Worm (Caenorhabditis elegans) whole organism, L1 larva: ENCODE data around the gene pfd-4.

Source experiments
- C04F5.9 ChIP-seq: sonication (generic microtip); optimal IDR thresholded peaks from 2 replicates; lab custom pipeline; 2016; ENCODE audit warnings: missing genetic modification characterization, missing compliant biosample characterization
- C16A3.4 ChIP-seq: fragments of 150-350 bp; optimal IDR thresholded peaks from 2 replicates; lab custom pipeline; 2014; ENCODE audit warnings: missing biosample characterization, missing genetic modification characterization
- F16B12.6 ChIP-seq: fragments of 150-350 bp; optimal IDR thresholded peaks from 2 replicates; lab custom pipeline; 2014; ENCODE audit warnings: missing biosample characterization, missing genetic modification characterization
- aly-2 ChIP-seq: fragments of 150-350 bp; optimal IDR thresholded peaks from 2 replicates; lab custom pipeline; 2014; ENCODE audit warnings: missing biosample characterization, missing genetic modification characterization
- ceh-63 ChIP-seq: fragments of 200-800 bp; sonication (Bioruptor generic); optimal IDR thresholded peaks from 2 replicates; lab custom pipeline; 2018; ENCODE audit warnings: mild to moderate bottlenecking, missing genetic modification characterization, missing compliant biosample characterization
- ceh-8 ChIP-seq: fragments of 200-800 bp; sonication (Bioruptor generic); optimal IDR thresholded peaks from 2 replicates; lab custom pipeline; 2018; ENCODE audit warnings: mild to moderate bottlenecking, missing genetic modification characterization, moderate library complexity, missing compliant biosample characterization
- ceh-90 ChIP-seq: sonication (generic microtip); optimal IDR thresholded peaks from 2 replicates; lab custom pipeline; 2016; ENCODE audit warnings: missing genetic modification characterization, missing compliant biosample characterization
- dpl-1 ChIP-seq, 3 experiments: fragments of 150-350 bp in 2 of 3; sonication (generic microtip) in 1 of 3; optimal IDR thresholded peaks; 2 replicates each; lab custom pipeline; 2014 to 2017; ENCODE audit warnings: missing biosample characterization in 3 of 3, missing genetic modification characterization in 3 of 3, missing genetic modification reagents in 3 of 3
- dsc-1 ChIP-seq: sonication (generic microtip); optimal IDR thresholded peaks from 2 replicates; lab custom pipeline; 2016; ENCODE audit warnings: mild to moderate bottlenecking, missing genetic modification characterization, missing compliant biosample characterization
- efl-1 ChIP-seq, 4 experiments: fragments of 150-350 bp; optimal IDR thresholded peaks in 3 of 4; peaks in 1 of 4; 1 replicate in 1 of 4; 2 replicates in 3 of 4; lab custom pipeline; 2014; ENCODE audit warnings: missing biosample characterization in 2 of 4, missing genetic modification characterization in 2 of 4, missing genetic modification reagents in 2 of 4
- efl-3 ChIP-seq: fragments of 200-800 bp; sonication (Bioruptor generic); optimal IDR thresholded peaks from 2 replicates; lab custom pipeline; 2018; ENCODE audit warnings: mild to moderate bottlenecking, missing genetic modification characterization, missing compliant biosample characterization
- elt-2 ChIP-seq: sonication (generic microtip); optimal IDR thresholded peaks from 2 replicates; lab custom pipeline; 2016; ENCODE audit warnings: missing genetic modification characterization, mild to moderate bottlenecking, inconsistent platforms, missing compliant biosample characterization, missing genetic modification reagents
- fkh-4 ChIP-seq: sonication (generic microtip); optimal IDR thresholded peaks from 2 replicates; lab custom pipeline; 2016; ENCODE audit warnings: missing compliant biosample characterization, missing genetic modification characterization, borderline replicate concordance
- grh-1 ChIP-seq: fragments of 200-800 bp; sonication (Bioruptor generic); IDR thresholded peaks from 2 replicates; pipeline ENCODE4 v1.3.6; 2022; ENCODE audit warnings: missing genetic modification reagents, missing genetic modification characterization, missing compliant biosample characterization
- hlh-4 ChIP-seq: sonication (generic microtip); optimal IDR thresholded peaks from 2 replicates; lab custom pipeline; 2016; ENCODE audit warnings: mild to moderate bottlenecking, missing genetic modification characterization, missing compliant biosample characterization
- lin-14 ChIP-seq: fragments of 200-800 bp; sonication (Bioruptor generic); optimal IDR thresholded peaks from 2 replicates; lab custom pipeline; 2018; ENCODE audit warnings: mild to moderate bottlenecking, missing genetic modification characterization, moderate library complexity, missing compliant biosample characterization
- lin-15B ChIP-seq: fragments of 150-350 bp; sonication (generic microtip); optimal IDR thresholded peaks from 3 replicates; lab custom pipeline; 2014; ENCODE audit warnings: missing biosample characterization, missing genetic modification characterization
- lin-35 ChIP-seq, 2 experiments: fragments of 150-350 bp; optimal IDR thresholded peaks; 2 replicates each; lab custom pipeline; 2014; ENCODE audit warnings: missing biosample characterization in 2 of 2, missing genetic modification characterization in 2 of 2, missing genetic modification reagents in 2 of 2
- mab-9 ChIP-seq: fragments of 200-800 bp; sonication (Bioruptor generic); IDR thresholded peaks from 2 replicates; pipeline ENCODE4 v1.3.6; 2022; ENCODE audit warnings: missing genetic modification reagents, missing genetic modification characterization, missing compliant biosample characterization
- mep-1 ChIP-seq: fragments of 150-350 bp; optimal IDR thresholded peaks from 2 replicates; lab custom pipeline; 2014; ENCODE audit warnings: missing biosample characterization, missing genetic modification characterization
- nhr-11 ChIP-seq: fragments of 150-350 bp; optimal IDR thresholded peaks from 2 replicates; lab custom pipeline; 2014; ENCODE audit warnings: missing biosample characterization, missing genetic modification characterization
- nhr-12 ChIP-seq: sonication (generic microtip); optimal IDR thresholded peaks from 2 replicates; lab custom pipeline; 2017; ENCODE audit warnings: missing biosample characterization, missing genetic modification characterization
- nhr-20 ChIP-seq: sonication (generic microtip); optimal IDR thresholded peaks from 2 replicates; lab custom pipeline; 2016; ENCODE audit warnings: mild to moderate bottlenecking, missing genetic modification characterization, missing compliant biosample characterization
- nhr-76 ChIP-seq: sonication (generic microtip); optimal IDR thresholded peaks from 2 replicates; lab custom pipeline; 2017; ENCODE audit warnings: missing biosample characterization, missing genetic modification characterization
- nhr-77 ChIP-seq: fragments of 150-350 bp; optimal IDR thresholded peaks from 2 replicates; lab custom pipeline; 2014; ENCODE audit warnings: missing biosample characterization, missing genetic modification characterization
- nhr-84 ChIP-seq: sonication (generic microtip); optimal IDR thresholded peaks from 2 replicates; lab custom pipeline; 2017; ENCODE audit warnings: missing biosample characterization, missing genetic modification characterization
- pqm-1 ChIP-seq: sonication (generic microtip); optimal IDR thresholded peaks from 3 replicates; lab custom pipeline; 2017; ENCODE audit warnings: missing biosample characterization, missing genetic modification characterization
- skn-1 ChIP-seq: fragments of 150-350 bp; optimal IDR thresholded peaks from 2 replicates; lab custom pipeline; 2014; ENCODE audit warnings: missing biosample characterization, missing genetic modification characterization
- snpc-4 ChIP-seq: fragments of 150-350 bp; optimal IDR thresholded peaks from 2 replicates; lab custom pipeline; 2014; ENCODE audit warnings: missing biosample characterization, missing genetic modification characterization
- unc-130 ChIP-seq: fragments of 150-350 bp; optimal IDR thresholded peaks from 2 replicates; lab custom pipeline; 2017; ENCODE audit warnings: missing biosample characterization, missing genetic modification characterization, inconsistent platforms
- unc-98 ChIP-seq: fragments of 200-800 bp; sonication (Bioruptor generic); IDR thresholded peaks from 2 replicates; pipeline ENCODE4 v1.3.6; 2022; ENCODE audit warnings: missing genetic modification characterization, missing compliant biosample characterization
- vab-15 ChIP-seq: sonication (generic microtip); optimal IDR thresholded peaks from 2 replicates; lab custom pipeline; 2017; ENCODE audit warnings: missing genotype, mild to moderate bottlenecking, missing genetic modification characterization, missing compliant biosample characterization
- zag-1 ChIP-seq: fragments of 150-350 bp; optimal IDR thresholded peaks from 2 replicates; lab custom pipeline; 2014; ENCODE audit warnings: missing biosample characterization, missing genetic modification characterization

pfd-4 gene

DNA sequence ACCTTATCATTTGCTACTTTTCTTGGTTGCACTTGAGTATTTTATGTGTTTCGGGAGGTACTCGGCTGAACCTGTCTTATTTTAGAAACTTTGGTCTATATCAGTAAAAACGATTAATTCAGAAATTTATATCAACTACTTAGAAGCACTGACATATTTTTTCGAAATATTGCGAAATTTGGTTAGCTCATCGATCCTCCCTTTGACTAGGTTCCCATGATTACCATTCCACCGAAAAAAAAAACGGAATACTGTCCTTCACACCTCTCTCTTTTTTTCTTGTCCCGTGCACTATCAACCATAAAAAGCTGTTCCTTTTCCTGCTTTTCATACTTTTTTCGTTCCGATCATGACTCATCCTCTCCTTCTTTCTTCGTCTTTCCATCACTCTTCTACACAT, 29.8 kb upstream of the pfd-4 start:
- TF ChIP-seq ceh-63 (GFP tag; lab: Kevin White, UChicago), result no peak
- no peak for TF ChIP-seq lin-35 (GFP tag; optimal IDR thresholded peaks at IDR 0.05; lab: Kevin White, UChicago)
- TF ChIP-seq nhr-12 (tag; lab: Kevin White, UChicago), result no peak
- no peak for TF ChIP-seq fkh-4 (tag; lab: Kevin White, UChicago)
- TF ChIP-seq unc-98 (GFP tag; lab: Robert Waterston, UW), result no peak
- no peak for TF ChIP-seq dpl-1 (GFP tag; optimal IDR thresholded peaks at IDR 0.05; lab: Kevin White, UChicago)
- TF ChIP-seq skn-1 (tag; lab: Kevin White, UChicago), result no peak
- no peak for TF ChIP-seq pqm-1 (tag; lab: Kevin White, UChicago)
- TF ChIP-seq ceh-90 (tag; lab: Kevin White, UChicago), result no peak
- no peak for TF ChIP-seq elt-2 (tag; lab: Kevin White, UChicago)
- no peak for TF ChIP-seq dsc-1
- no peak for TF ChIP-seq snpc-4 (tag; lab: Kevin White, UChicago)
- TF ChIP-seq grh-1, result no peak
- TF ChIP-seq C16A3.4 (tag; lab: Kevin White, UChicago), result no peak
- TF ChIP-seq efl-3 (GFP tag; lab: Kevin White, UChicago), result no peak
- no peak for TF ChIP-seq unc-130 (tag; lab: Kevin White, UChicago)
- TF ChIP-seq vab-15 (tag; lab: Kevin White, UChicago), result no peak
- TF ChIP-seq, all 84 proteins: peak for 0

DNA sequence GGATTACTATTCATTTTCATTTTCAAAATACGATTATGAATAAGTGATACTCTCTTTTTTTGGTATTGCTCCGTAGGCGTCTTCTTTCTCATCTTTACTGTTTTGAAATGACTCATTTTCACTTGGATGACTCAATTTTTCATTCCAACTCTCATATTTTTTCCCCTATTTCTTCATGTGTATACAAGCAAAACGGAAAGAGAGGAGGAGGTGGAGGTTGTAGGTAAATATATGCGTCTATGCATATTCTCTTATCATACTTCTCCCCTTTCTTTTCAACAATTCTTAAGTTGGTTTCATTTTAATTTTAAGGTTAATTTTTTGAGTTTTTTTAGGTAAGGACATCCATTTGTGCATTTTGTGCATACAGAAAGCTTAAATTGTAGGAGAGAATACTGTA, 28.9 kb upstream of the pfd-4 start:
- TF ChIP-seq elt-2 (tag; lab: Kevin White, UChicago), result peak; percentile 3
- TF ChIP-seq mep-1 (tag; lab: Kevin White, UChicago), result no peak
- no peak for TF ChIP-seq efl-1 (optimal IDR thresholded peaks at IDR 0.05; lab: Kevin White, UChicago)
- peak in 1 of 2 experiments; percentile 55 for TF ChIP-seq efl-1 (GFP tag; optimal IDR thresholded peaks at IDR 0.05 in 1 of 2; lab: Kevin White, UChicago)
- TF ChIP-seq mab-9 (GFP tag; lab: Robert Waterston, UW), result no peak

ce11 chrIV:11287511-11287910, 27.5 kb upstream of the pfd-4 start, which contains the start of gene F54D1.6:
TSS of gene F54D1.6 (plus strand) at chrIV:11287811.
- TF ChIP-seq nhr-76 (no peak), efl-1 (optimal IDR thresholded peaks at IDR 0.05; lab: Kevin White, UChicago) (no peak), efl-1 (GFP tag; optimal IDR thresholded peaks at IDR 0.05 in 1 of 2; lab: Kevin White, UChicago) (peak in 1 of 2 experiments; percentile 58)

DNA sequence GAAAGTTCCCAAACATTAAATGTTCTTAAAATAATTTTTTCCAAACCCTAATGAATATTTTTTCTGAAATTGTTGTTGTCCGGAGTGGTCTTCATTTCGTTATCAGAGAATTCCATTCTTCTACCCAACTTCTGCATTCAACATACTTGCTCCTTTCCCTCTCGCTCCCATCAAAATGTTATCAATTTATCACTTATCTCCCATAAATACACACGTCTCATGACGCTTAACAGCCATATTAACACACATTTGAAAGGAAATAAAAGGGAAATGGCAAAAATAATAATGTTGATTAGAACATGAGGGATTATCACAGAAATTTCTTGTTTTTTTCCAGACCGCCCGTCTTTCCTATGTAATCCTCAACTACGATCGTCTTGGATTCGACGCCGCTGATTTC, 26.0 kb upstream of the pfd-4 start:
- TF ChIP-seq lin-35 (GFP tag; optimal IDR thresholded peaks at IDR 0.05; lab: Kevin White, UChicago) (peak in 1 of 2 experiments; percentile 46), aly-2 (tag; lab: Kevin White, UChicago) (no peak), lin-15B (no peak), pqm-1 (tag; lab: Kevin White, UChicago) (peak; percentile 83), lin-14 (GFP tag; lab: Kevin White, UChicago) (peak; percentile 6), elt-2 (tag; lab: Kevin White, UChicago) (peak; percentile 91)

DNA sequence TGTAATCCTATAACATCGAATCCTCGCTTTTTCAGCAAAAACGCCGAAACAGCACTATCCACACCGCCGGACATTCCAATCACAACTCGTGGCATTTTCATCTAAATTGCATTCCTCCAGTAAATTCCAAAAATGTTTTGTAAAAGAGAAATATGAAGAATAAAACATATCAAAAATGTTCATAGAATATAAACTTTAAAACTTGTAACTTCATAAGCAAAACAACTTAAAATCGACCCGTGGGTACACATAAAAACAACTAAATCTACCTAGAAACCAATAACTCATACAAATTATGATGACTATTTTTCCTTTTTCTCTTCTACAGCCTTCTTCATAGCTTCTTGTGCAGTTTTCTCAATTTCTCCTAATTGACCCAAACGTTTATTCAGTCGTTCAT, 18.2 kb upstream of the pfd-4 start, which contains the start of gene mttu-1:
Gene mttu-1, minus strand, starts transcription at position 101 of the 400 bp plus-strand sequence.
- TF ChIP-seq C04F5.9 (no peak), F16B12.6 (no peak), nhr-11 (tag; lab: Kevin White, UChicago) (no peak), dpl-1 (GFP tag; optimal IDR thresholded peaks at IDR 0.05; lab: Kevin White, UChicago) (no peak), ceh-8 (GFP tag; lab: Kevin White, UChicago) (no peak), nhr-20 (tag; lab: Kevin White, UChicago) (no peak), nhr-77 (no peak), zag-1 (tag; lab: Kevin White, UChicago) (no peak), hlh-4 (no peak), nhr-84 (no peak), elt-2 (tag; lab: Kevin White, UChicago) (no peak)
